Worm (Caenorhabditis elegans): ENCODE measurements around the gene glb-20.

DNA sequence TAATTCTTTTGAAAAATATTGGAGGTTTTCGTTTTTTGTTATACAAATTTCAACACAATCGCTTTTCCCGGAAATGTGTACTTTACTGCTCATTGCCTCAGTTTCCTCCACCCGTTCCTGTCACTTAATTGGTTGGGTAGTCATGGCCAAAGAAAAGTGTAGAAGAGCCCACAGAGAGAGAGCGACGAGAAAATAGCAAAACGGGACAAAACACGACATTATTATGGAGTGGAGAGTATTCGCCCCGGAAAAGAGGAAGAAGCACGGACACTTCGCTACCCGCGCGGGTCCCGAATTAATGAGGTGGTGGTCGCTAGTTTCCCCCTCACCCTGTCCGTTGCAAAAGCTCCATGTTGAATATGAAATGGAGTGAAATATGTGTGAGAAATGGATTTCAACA lies 52.1 kb downstream of the glb-20 start:
- no peak for TF ChIP-seq unc-39 (tag; optimal IDR thresholded peaks at IDR 0.05)
- TF ChIP-seq ham-2 (GFP tag; optimal IDR thresholded peaks at IDR 0.05), result no peak
- TF ChIP-seq nhr-12 (tag; optimal IDR thresholded peaks at IDR 0.05), result no peak
- no peak for TF ChIP-seq nhr-76 (tag; optimal IDR thresholded peaks at IDR 0.05)
- no peak for TF ChIP-seq lsy-2 (tag; optimal IDR thresholded peaks at IDR 0.05)
- no peak for TF ChIP-seq elt-3 (tag; optimal IDR thresholded peaks at IDR 0.05)
- no peak for TF ChIP-seq blmp-1 (tag; optimal IDR thresholded peaks at IDR 0.05)
- TF ChIP-seq mab-5 (tag; optimal IDR thresholded peaks at IDR 0.05), result no peak
- no peak for TF ChIP-seq snpc-4 (tag; optimal IDR thresholded peaks at IDR 0.05)
- TF ChIP-seq ceh-39 (tag; optimal IDR thresholded peaks at IDR 0.05), result no peak

All from whole organism, mixed stage, embryonic.